Fruit fly (Drosophila melanogaster) Kc167 (cell line): ENCODE measurements around the gene Sap-r.

Source experiments
- Sin3A ChIP-seq: fragments of >200 bp; optimal IDR thresholded peaks from 2 replicates; lab custom pipeline; 2018; ENCODE audit warnings: missing external identifiers
- ttk ChIP-seq: sonication (Bioruptor generic); optimal IDR thresholded peaks from 2 replicates; lab custom pipeline; 2017; ENCODE audit warnings: missing external identifiers

DNA sequence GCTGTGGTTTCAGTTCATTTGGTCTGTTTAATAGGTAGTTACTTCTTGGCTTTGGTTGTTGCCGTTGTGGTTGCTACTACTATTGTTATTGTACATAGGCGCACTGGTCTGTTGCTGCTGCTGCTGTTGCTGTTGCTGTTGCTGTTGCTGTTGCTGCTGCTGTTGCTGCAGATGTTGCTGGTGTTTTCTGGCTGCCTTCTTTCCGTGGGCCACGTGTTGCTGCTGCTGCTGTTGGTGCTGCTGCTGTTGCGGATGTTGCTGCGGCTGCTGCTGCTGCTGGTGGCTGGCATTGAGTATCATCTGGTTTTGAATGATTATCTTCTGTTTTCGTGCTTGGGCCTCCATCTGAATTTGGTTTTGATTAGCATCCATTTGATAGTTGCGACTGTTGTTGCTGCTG is 10.8 kb downstream of the Sap-r start:
- TF ChIP-seq ttk (no peak), Sin3A (no peak)
